Worm (Caenorhabditis elegans): ENCODE measurements around the gene ZK131.11.

The ZK131.11 gene

DNA sequence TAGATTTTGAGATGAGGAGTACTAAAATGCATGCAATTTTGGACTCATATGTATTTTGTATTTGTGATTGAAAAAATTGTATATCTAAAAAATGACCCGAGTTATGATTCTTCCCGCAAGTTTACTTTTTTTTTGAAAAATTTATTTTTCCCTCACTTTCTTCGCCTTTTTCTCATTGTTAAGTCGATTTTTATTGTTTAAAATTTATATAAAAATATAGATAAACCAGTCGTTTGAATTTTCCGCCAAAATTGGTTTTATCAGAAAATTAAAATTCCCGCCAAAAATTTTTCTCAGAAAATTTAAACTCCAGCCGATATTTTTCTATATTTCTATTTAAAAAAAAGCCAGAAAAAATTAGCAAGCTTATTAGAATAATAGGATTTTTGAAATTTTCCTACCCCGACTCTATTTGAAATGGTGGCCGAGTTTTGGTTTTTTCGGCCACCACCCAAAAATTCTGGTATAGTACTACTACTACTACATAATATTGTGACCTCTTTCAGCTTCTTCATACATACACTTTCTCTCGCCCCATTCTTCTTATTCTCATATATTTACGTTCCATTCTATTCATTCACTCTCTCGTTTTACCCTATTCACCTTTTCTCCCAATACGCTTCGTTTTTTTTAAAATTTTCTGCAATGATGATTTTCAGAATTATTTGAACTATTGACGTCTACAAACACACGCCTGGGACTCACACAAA, at the start of gene ZK131.11:
ZK131.11 (plus strand) TSS at position 660 of the 710 bp plus-strand sequence.
- TF ChIP-seq pax-1 (tag; optimal IDR thresholded peaks at IDR 0.05) (no peak), lin-11 (tag; optimal IDR thresholded peaks at IDR 0.05) (no peak), elt-4 (tag; optimal IDR thresholded peaks at IDR 0.05) (no peak), T23F11.4 (GFP tag; optimal IDR thresholded peaks at IDR 0.05) (no peak)

DNA sequence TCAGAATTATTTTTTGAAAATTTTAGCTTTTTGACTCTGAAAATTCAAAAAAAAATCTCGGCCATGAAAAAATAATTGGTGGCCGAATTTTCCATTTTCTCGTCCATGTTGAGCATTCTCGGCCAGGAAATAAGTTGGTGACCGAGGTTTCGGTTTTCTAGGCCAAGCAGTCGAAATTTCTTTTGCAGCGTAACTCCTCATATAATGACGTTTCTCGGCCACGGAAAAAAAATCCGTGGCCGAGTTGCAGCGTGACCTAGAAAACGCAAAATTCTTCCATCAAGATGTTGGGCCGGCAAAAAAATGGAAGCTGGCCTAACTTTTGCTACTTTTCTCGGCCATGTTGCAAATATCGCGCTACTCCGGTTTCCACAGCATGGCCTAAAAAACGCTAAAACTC, 41.9 kb upstream of the ZK131.11 start:
- no peak for TF ChIP-seq sdc-2 (tag; optimal IDR thresholded peaks at IDR 0.05)
- TF ChIP-seq che-1 (tag; optimal IDR thresholded peaks at IDR 0.05) = no peak
- no peak for TF ChIP-seq pat-9 (tag; optimal IDR thresholded peaks at IDR 0.05)
- TF ChIP-seq fax-1 (tag; optimal IDR thresholded peaks at IDR 0.05) = no peak
- no peak for TF ChIP-seq ceh-34 (tag; optimal IDR thresholded peaks at IDR 0.05)
- TF ChIP-seq ceh-18 (tag; optimal IDR thresholded peaks at IDR 0.05) = no peak
- TF ChIP-seq fkh-10 (GFP tag; optimal IDR thresholded peaks at IDR 0.05) = no peak
- TF ChIP-seq nfya-1 (tag; optimal IDR thresholded peaks at IDR 0.05) = no peak
- no peak for TF ChIP-seq pax-1 (tag; optimal IDR thresholded peaks at IDR 0.05)
- TF ChIP-seq C38D4.7 (GFP tag; optimal IDR thresholded peaks at IDR 0.05) = no peak
- TF ChIP-seq hlh-13 (GFP tag; optimal IDR thresholded peaks at IDR 0.05) = no peak
- no peak for TF ChIP-seq hlh-15 (tag; optimal IDR thresholded peaks at IDR 0.05)

DNA sequence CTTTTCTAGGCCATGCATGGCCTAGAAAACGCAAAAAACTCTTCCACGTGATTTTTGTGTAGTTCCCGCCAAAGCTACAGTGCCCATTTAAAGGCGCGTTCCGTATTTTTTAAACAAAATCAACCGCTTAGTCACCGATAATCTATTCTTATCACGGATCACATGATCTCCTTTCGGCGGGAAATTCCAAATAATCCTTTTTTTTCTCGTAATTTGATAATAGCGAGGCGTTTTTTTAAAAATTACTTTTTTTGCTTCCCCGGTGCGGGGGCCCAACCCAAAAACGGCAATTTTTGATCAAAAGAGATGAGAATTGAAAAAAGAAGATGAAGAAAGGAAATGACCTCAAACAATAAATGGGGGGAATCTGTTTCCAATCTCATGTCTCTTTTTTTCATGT, 41.0 kb upstream of the ZK131.11 start:
- TF ChIP-seq sox-2 (GFP tag; IDR thresholded peaks at IDR 0.05) = no peak
- TF ChIP-seq T23F11.4 (GFP tag; optimal IDR thresholded peaks at IDR 0.05) = no peak
- no peak for TF ChIP-seq ama-1 (optimal IDR thresholded peaks at IDR 0.05)
- TF ChIP-seq pqm-1 (tag; optimal IDR thresholded peaks at IDR 0.05) = no peak

DNA sequence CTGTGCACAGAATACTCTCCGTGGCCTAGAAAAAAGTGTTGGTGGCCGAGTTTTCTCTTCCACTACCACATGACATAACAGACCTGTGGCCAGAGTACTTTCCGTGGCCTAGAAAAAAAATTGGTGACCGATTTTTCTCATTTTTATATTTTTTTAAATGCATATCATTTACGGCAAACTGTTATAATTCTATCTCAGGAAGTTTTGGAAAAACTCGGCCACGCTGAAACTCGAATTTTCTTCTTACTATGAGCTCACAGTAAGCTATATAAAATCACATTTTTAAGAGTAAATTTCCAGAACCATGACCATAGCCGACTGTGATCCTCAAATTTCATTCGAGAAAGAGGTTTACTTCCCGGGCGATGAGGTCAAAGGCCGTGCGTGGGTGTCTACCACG, 40.0 kb upstream of the ZK131.11 start, which contains the start of gene arrd-14:
arrd-14 (plus strand) TSS at position 301 of the 400 bp plus-strand sequence.
- TF ChIP-seq unc-55 (GFP tag; optimal IDR thresholded peaks at IDR 0.05) (no peak), mec-3 (tag; optimal IDR thresholded peaks at IDR 0.05; ENCODE audit: borderline replicate concordance) (no peak), hlh-13 (GFP tag; optimal IDR thresholded peaks at IDR 0.05) (no peak), zip-5 (tag; optimal IDR thresholded peaks at IDR 0.05) (no peak), eyg-1 (tag; optimal IDR thresholded peaks at IDR 0.05) (no peak), F13H6.1 (tag; optimal IDR thresholded peaks at IDR 0.05) (no peak), ceh-9 (tag; optimal IDR thresholded peaks at IDR 0.05) (no peak), ahr-1 (tag; optimal IDR thresholded peaks at IDR 0.05) (no peak), sox-4 (tag; optimal IDR thresholded peaks at IDR 0.05) (no peak), odd-2 (tag; optimal IDR thresholded peaks at IDR 0.05) (no peak), dve-1 (tag; optimal IDR thresholded peaks at IDR 0.05) (no peak), gmeb-2 (tag; optimal IDR thresholded peaks at IDR 0.05) (no peak), hlh-8 (tag; optimal IDR thresholded peaks at IDR 0.05) (no peak), ceh-30 (tag; optimal IDR thresholded peaks at IDR 0.05) (no peak), ztf-16 (tag; optimal IDR thresholded peaks at IDR 0.05) (no peak), ceh-6 (GFP tag; optimal IDR thresholded peaks at IDR 0.05) (no peak), Y22D7AL.16 (tag; optimal IDR thresholded peaks at IDR 0.05) (no peak), ceh-14 (tag; optimal IDR thresholded peaks at IDR 0.05) (no peak)

DNA sequence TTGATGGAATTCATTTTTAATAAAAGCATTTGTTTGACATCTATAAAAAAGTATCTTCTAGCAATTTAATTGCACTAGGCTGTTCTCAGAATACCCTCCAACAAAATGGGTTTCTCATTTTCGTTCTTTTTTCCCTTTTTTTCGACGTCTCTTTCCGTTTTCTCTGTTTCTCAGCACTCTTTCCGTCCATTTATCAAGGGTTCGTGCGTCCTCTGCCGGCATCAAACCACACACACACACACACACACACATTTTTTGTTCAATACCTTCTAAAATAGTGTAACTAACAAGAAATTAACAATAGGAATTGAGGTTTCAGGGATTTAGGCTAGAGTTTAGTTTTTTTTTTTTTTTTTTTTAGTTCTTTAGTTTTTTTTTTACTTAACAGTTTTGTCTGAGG, 35.8 kb upstream of the ZK131.11 start:
- TF ChIP-seq ceh-19 (GFP tag; optimal IDR thresholded peaks at IDR 0.05) = no peak
- TF ChIP-seq ceh-31 (tag; optimal IDR thresholded peaks at IDR 0.05) = no peak
- TF ChIP-seq ama-1 (optimal IDR thresholded peaks at IDR 0.05) = no peak
- TF ChIP-seq hlh-8 (tag; optimal IDR thresholded peaks at IDR 0.05) = no peak
- no peak for TF ChIP-seq pqm-1 (tag; optimal IDR thresholded peaks at IDR 0.05)
- TF ChIP-seq hlh-6 (tag; optimal IDR thresholded peaks at IDR 0.05) = no peak
- TF ChIP-seq pag-3 (tag; optimal IDR thresholded peaks at IDR 0.05; ENCODE audit: borderline replicate concordance) = no peak

Data from whole organism, late embryonic.